Worm (Caenorhabditis elegans) whole organism, mixed stage, embryonic: Measurements from ENCODE around the gene nhr-281.

ENCODE experiments used
- M03D4.4 ChIP-seq: sonication (generic microtip); optimal IDR thresholded peaks from 2 replicates; lab custom pipeline; 2017; ENCODE audit warnings: mild to moderate bottlenecking, missing genetic modification characterization, missing compliant biosample characterization
- bed-3 ChIP-seq: fragments of 200-800 bp; sonication (Bioruptor generic); optimal IDR thresholded peaks from 3 replicates; lab custom pipeline; 2018; ENCODE audit warnings: mild to moderate bottlenecking, missing genetic modification characterization, moderate library complexity, missing compliant biosample characterization
- blmp-1 ChIP-seq: fragments of 150-350 bp; optimal IDR thresholded peaks from 2 replicates; lab custom pipeline; 2014; ENCODE audit warnings: missing biosample characterization, missing genetic modification characterization
- ceh-39 ChIP-seq: fragments of 150-350 bp; optimal IDR thresholded peaks from 2 replicates; lab custom pipeline; 2014; ENCODE audit warnings: missing biosample characterization, missing genetic modification characterization
- ceh-43 ChIP-seq: fragments of 200-800 bp; sonication (Bioruptor generic); optimal IDR thresholded peaks from 2 replicates; lab custom pipeline; 2018; ENCODE audit warnings: mild to moderate bottlenecking, missing genetic modification characterization, moderate library complexity, missing compliant biosample characterization
- ceh-83 ChIP-seq: fragments of 200-800 bp; sonication (Bioruptor generic); optimal IDR thresholded peaks from 2 replicates; lab custom pipeline; 2018; ENCODE audit warnings: mild to moderate bottlenecking, missing genetic modification characterization, missing compliant biosample characterization
- ces-1 ChIP-seq: fragments of 150-350 bp; optimal IDR thresholded peaks from 2 replicates; lab custom pipeline; 2014; ENCODE audit warnings: missing biosample characterization, missing genetic modification reagents, missing genetic modification characterization
- cnd-1 ChIP-seq: fragments of 200-800 bp; sonication (Bioruptor generic); optimal IDR thresholded peaks from 2 replicates; lab custom pipeline; 2018; ENCODE audit warnings: mild to moderate bottlenecking, missing genetic modification characterization, missing compliant biosample characterization
- drap-1 ChIP-seq: fragments of 200-800 bp; sonication (Bioruptor generic); optimal IDR thresholded peaks from 3 replicates; lab custom pipeline; 2018; ENCODE audit warnings: mild to moderate bottlenecking, missing genetic modification characterization, missing compliant biosample characterization
- elt-1 ChIP-seq: sonication (generic microtip); optimal IDR thresholded peaks from 2 replicates; lab custom pipeline; 2017; ENCODE audit warnings: missing genetic modification characterization, mild to moderate bottlenecking, missing compliant biosample characterization, antibody characterized with exemption, moderate library complexity, borderline replicate concordance; ENCODE audit not compliant: insufficient read depth
- elt-3 ChIP-seq: fragments of 150-350 bp; optimal IDR thresholded peaks from 2 replicates; lab custom pipeline; 2014; ENCODE audit warnings: missing biosample characterization, missing genetic modification characterization
- flh-1 ChIP-seq: fragments of 200-800 bp; sonication (Bioruptor generic); optimal IDR thresholded peaks from 2 replicates; lab custom pipeline; 2018; ENCODE audit warnings: mild to moderate bottlenecking, missing genetic modification characterization, moderate library complexity, missing compliant biosample characterization
- ham-2 ChIP-seq: fragments of 200-800 bp; sonication (Bioruptor generic); optimal IDR thresholded peaks from 2 replicates; lab custom pipeline; 2018; ENCODE audit warnings: mild to moderate bottlenecking, missing genetic modification characterization, missing compliant biosample characterization
- hlh-1 ChIP-seq: fragments of 150-350 bp; optimal IDR thresholded peaks from 2 replicates; lab custom pipeline; 2014; ENCODE audit warnings: missing biosample characterization, missing genetic modification reagents, missing genetic modification characterization
- lin-13 ChIP-seq: fragments of 150-350 bp; optimal IDR thresholded peaks from 2 replicates; lab custom pipeline; 2014; ENCODE audit warnings: missing biosample characterization, missing genetic modification characterization
- lin-32 ChIP-seq: fragments of 200-800 bp; sonication (Bioruptor generic); optimal IDR thresholded peaks from 2 replicates; lab custom pipeline; 2018; ENCODE audit warnings: mild to moderate bottlenecking, missing genetic modification characterization, missing compliant biosample characterization
- lsy-2 ChIP-seq: fragments of 150-350 bp; optimal IDR thresholded peaks from 2 replicates; lab custom pipeline; 2014; ENCODE audit warnings: missing biosample characterization, missing genetic modification characterization
- mab-5 ChIP-seq: fragments of 150-350 bp; optimal IDR thresholded peaks from 2 replicates; lab custom pipeline; 2014; ENCODE audit warnings: missing biosample characterization, missing genetic modification characterization
- mep-1 ChIP-seq: fragments of 150-350 bp; optimal IDR thresholded peaks from 2 replicates; lab custom pipeline; 2017; ENCODE audit warnings: missing biosample characterization, missing genetic modification reagents, missing genetic modification characterization, inconsistent platforms
- mls-2 ChIP-seq: sonication (generic microtip); optimal IDR thresholded peaks from 2 replicates; lab custom pipeline; 2016; ENCODE audit warnings: mild to moderate bottlenecking, missing genetic modification characterization, moderate library complexity, missing compliant biosample characterization
- nhr-12 ChIP-seq: fragments of 150-350 bp; optimal IDR thresholded peaks from 2 replicates; lab custom pipeline; 2014; ENCODE audit warnings: missing biosample characterization, missing genetic modification characterization
- nhr-2 ChIP-seq: fragments of 150-350 bp; optimal IDR thresholded peaks from 2 replicates; lab custom pipeline; 2014; ENCODE audit warnings: missing biosample characterization, missing genetic modification characterization
- nhr-237 ChIP-seq: fragments of 150-350 bp; optimal IDR thresholded peaks from 2 replicates; lab custom pipeline; 2014; ENCODE audit warnings: missing biosample characterization, missing genetic modification characterization
- nhr-28 ChIP-seq: fragments of 150-350 bp; optimal IDR thresholded peaks from 2 replicates; lab custom pipeline; 2014; ENCODE audit warnings: missing biosample characterization, missing genetic modification characterization
- nhr-76 ChIP-seq: sonication (generic microtip); optimal IDR thresholded peaks from 2 replicates; lab custom pipeline; 2017; ENCODE audit warnings: missing biosample characterization, missing genetic modification characterization
- pha-4 ChIP-seq: fragments of 150-350 bp; optimal IDR thresholded peaks from 2 replicates; lab custom pipeline; 2018; ENCODE audit warnings: missing biosample characterization, missing genetic modification reagents, missing genetic modification characterization
- sem-2 ChIP-seq: fragments of 200-800 bp; sonication (Bioruptor generic); optimal IDR thresholded peaks from 2 replicates; lab custom pipeline; 2018; ENCODE audit warnings: mild to moderate bottlenecking, missing genetic modification characterization, missing compliant biosample characterization
- snpc-4 ChIP-seq: fragments of 150-350 bp; optimal IDR thresholded peaks from 2 replicates; lab custom pipeline; 2014; ENCODE audit warnings: missing biosample characterization, missing genetic modification characterization
- sptf-1 ChIP-seq: sonication (generic microtip); optimal IDR thresholded peaks from 2 replicates; lab custom pipeline; 2017; ENCODE audit warnings: mild to moderate bottlenecking, missing genetic modification characterization, moderate library complexity, missing compliant biosample characterization
- tbx-8 ChIP-seq: fragments of 200-800 bp; sonication (Bioruptor generic); optimal IDR thresholded peaks from 2 replicates; lab custom pipeline; 2018; ENCODE audit warnings: mild to moderate bottlenecking, missing genetic modification characterization, moderate library complexity, missing compliant biosample characterization
- unc-120 ChIP-seq: sonication (generic microtip); optimal IDR thresholded peaks from 2 replicates; lab custom pipeline; 2017; ENCODE audit warnings: missing genetic modification characterization, missing compliant biosample characterization; ENCODE audit not compliant: poor library complexity, severe bottlenecking
- unc-39 ChIP-seq: fragments of 150-350 bp; optimal IDR thresholded peaks from 2 replicates; lab custom pipeline; 2014; ENCODE audit warnings: missing biosample characterization, missing genetic modification characterization
- unc-62 ChIP-seq: fragments of 150-350 bp; optimal IDR thresholded peaks from 2 replicates; lab custom pipeline; 2014; ENCODE audit warnings: missing biosample characterization, missing genetic modification reagents, missing genetic modification characterization
- zip-8 ChIP-seq: fragments of 150-350 bp; optimal IDR thresholded peaks from 2 replicates; lab custom pipeline; 2014; ENCODE audit warnings: missing biosample characterization, missing genetic modification characterization
- ztf-11 ChIP-seq: fragments of 150-350 bp; optimal IDR thresholded peaks from 2 replicates; lab custom pipeline; 2014; ENCODE audit warnings: missing biosample characterization, missing genetic modification characterization

Gene nhr-281

DNA sequence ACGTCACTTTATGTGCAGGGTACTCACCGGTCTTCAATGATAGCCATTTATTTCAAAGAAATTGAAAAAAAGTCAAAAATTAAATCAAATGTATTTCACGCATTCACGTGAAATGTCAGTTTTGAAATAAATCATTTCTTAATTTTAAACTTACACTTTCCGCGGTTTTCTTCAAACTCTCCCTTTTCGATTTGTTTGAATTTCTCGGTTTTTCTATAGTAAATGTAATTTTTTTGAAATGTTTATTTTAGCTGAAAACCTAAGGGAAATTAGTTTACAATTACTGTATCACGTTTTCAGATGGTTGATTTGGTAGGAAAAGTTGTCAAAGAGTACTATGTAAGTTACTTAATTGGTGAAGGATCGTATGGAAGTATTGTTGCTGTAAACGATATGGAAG is 5.0 kb downstream of the nhr-281 start, which contains the start of gene F16B12.7:
F16B12.7 (plus strand) TSS at position 301 of the 400 bp plus-strand sequence.
- TF ChIP-seq snpc-4 (tag; lab: Kevin White, UChicago) (no peak), lin-32 (GFP tag; lab: Kevin White, UChicago) (no peak), ceh-39 (tag; lab: Kevin White, UChicago) (no peak), M03D4.4 (no peak), lsy-2 (tag; lab: Kevin White, UChicago) (no peak), sem-2 (GFP tag; lab: Kevin White, UChicago) (no peak), mls-2 (tag; lab: Kevin White, UChicago) (no peak), elt-3 (tag; lab: Kevin White, UChicago) (no peak), unc-120 (tag; lab: Kevin White, UChicago) (no peak), bed-3 (GFP tag; lab: Kevin White, UChicago) (no peak), blmp-1 (tag; lab: Kevin White, UChicago) (no peak), tbx-8 (GFP tag; lab: Kevin White, UChicago) (no peak), drap-1 (GFP tag; lab: Kevin White, UChicago) (no peak)
- TF ChIP-seq, all 35 proteins: peak for 0

DNA sequence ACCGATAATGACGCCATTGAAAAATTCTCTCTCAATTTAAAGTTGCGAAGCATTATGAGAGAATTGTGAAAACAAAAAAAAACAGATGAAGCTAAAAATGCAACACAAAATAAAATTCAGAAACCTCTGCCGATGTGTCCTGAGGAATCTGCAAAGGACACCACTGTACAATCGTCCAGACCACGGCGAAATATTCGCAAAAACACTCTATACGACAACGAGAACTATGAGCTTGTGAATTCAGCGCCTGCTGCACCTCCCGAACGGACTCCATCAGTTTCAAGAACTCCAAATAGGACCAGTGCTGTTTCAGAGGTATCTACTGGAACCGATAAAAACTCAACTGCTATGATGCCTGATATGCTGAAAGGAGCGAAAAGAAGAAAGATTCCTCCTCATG is 10.8 kb downstream of the nhr-281 start:
- TF ChIP-seq sem-2 (GFP tag; lab: Kevin White, UChicago) (no peak), hlh-1 (tag; lab: Kevin White, UChicago) (no peak), ceh-83 (GFP tag; lab: Kevin White, UChicago) (no peak), snpc-4 (tag; lab: Kevin White, UChicago) (no peak), mab-5 (tag; lab: Kevin White, UChicago) (no peak), ztf-11 (no peak), sptf-1 (tag; lab: Kevin White, UChicago) (no peak), mls-2 (tag; lab: Kevin White, UChicago) (no peak), ham-2 (GFP tag; lab: Kevin White, UChicago) (no peak)

DNA sequence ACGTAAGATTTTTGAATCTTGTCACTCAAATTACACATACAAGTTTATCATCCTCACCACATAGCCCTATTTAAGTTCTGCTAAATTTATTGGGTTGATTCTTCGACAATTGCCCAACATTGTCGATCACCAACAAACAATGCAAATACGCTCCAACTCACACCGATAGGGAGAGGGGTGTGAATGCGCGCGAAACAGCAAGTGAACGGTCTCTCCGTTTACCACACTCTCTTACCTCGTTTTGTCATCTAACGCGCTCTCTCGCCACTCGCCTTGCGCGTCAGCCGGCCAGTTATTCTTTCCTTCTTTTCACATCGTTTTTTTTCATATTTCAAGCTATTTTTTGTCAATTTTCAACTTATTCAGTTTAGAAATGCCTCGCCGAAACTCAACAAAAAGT is 11.3 kb downstream of the nhr-281 start, which contains the start of gene F16B12.6:
F16B12.6 (plus strand) TSS at position 331 of the 400 bp plus-strand sequence.
- TF ChIP-seq flh-1 (GFP tag; lab: Kevin White, UChicago) (no peak), cnd-1 (tag; lab: Kevin White, UChicago) (no peak), snpc-4 (tag; lab: Kevin White, UChicago) (no peak), unc-120 (tag; lab: Kevin White, UChicago) (peak; percentile 32), drap-1 (GFP tag; lab: Kevin White, UChicago) (peak; percentile 15), sem-2 (GFP tag; lab: Kevin White, UChicago) (no peak), elt-1 (tag; lab: Kevin White, UChicago) (no peak), ceh-39 (tag; lab: Kevin White, UChicago) (peak; percentile 94), hlh-1 (tag; lab: Kevin White, UChicago) (peak; percentile 75), M03D4.4 (peak; percentile 21), ces-1 (GFP tag; lab: Kevin White, UChicago) (peak; percentile 39), pha-4 (peak; percentile 93), tbx-8 (GFP tag; lab: Kevin White, UChicago) (peak; percentile 26), nhr-12 (tag; lab: Kevin White, UChicago) (no peak), mab-5 (tag; lab: Kevin White, UChicago) (no peak), unc-39 (tag; lab: Kevin White, UChicago) (no peak), ham-2 (GFP tag; lab: Kevin White, UChicago) (no peak), nhr-237 (tag; lab: Kevin White, UChicago) (peak; percentile 57), mls-2 (tag; lab: Kevin White, UChicago) (peak; percentile 26), lin-13 (tag; lab: Kevin White, UChicago) (peak; percentile 87), blmp-1 (tag; lab: Kevin White, UChicago) (no peak), sptf-1 (tag; lab: Kevin White, UChicago) (peak; percentile 65), bed-3 (GFP tag; lab: Kevin White, UChicago) (no peak), ceh-43 (no peak), ztf-11 (no peak), ceh-83 (GFP tag; lab: Kevin White, UChicago) (no peak), unc-62 (GFP tag; lab: Kevin White, UChicago) (peak; percentile 52), nhr-28 (no peak), elt-3 (tag; lab: Kevin White, UChicago) (no peak), zip-8 (tag; lab: Kevin White, UChicago) (no peak), mep-1 (tag; lab: Kevin White, UChicago) (peak; percentile 86), lin-32 (GFP tag; lab: Kevin White, UChicago) (no peak), nhr-76 (tag; lab: Kevin White, UChicago) (no peak), nhr-2 (tag; lab: Kevin White, UChicago) (peak; percentile 58), lsy-2 (tag; lab: Kevin White, UChicago) (peak; percentile 72)
